Worm (Caenorhabditis elegans): ENCODE data around the gene asp-13.

The asp-13 gene

ce11 chrV:8609776-8610529 lies 33.0 kb downstream of the asp-13 start:
- TF ChIP-seq him-1 (tag; optimal IDR thresholded peaks at IDR 0.05) (no peak), W03F9.2 (tag; optimal IDR thresholded peaks at IDR 0.05) (no peak), dao-5 (tag; optimal IDR thresholded peaks at IDR 0.05) (no peak)

ce11 chrV:8608483-8608882 lies 34.5 kb downstream of the asp-13 start:
- no peak for TF ChIP-seq him-1 (tag; optimal IDR thresholded peaks at IDR 0.05)
- no peak for TF ChIP-seq W03F9.2 (tag; optimal IDR thresholded peaks at IDR 0.05)
- no peak for TF ChIP-seq dao-5 (tag; optimal IDR thresholded peaks at IDR 0.05)

ce11 chrV:8607353-8607850 lies 35.6 kb downstream of the asp-13 start, which contains the start of gene smk-1:
smk-1 (plus strand) TSS chrV:8607800.
- TF ChIP-seq W03F9.2 (tag; optimal IDR thresholded peaks at IDR 0.05) (no peak), him-1 (tag; optimal IDR thresholded peaks at IDR 0.05) (no peak), dao-5 (tag; optimal IDR thresholded peaks at IDR 0.05) (no peak)

- TF ChIP-seq him-1 (tag; optimal IDR thresholded peaks at IDR 0.05) = peak; percentile 81
- peak; percentile 94 for TF ChIP-seq W03F9.2 (tag; optimal IDR thresholded peaks at IDR 0.05)
- no peak for TF ChIP-seq dao-5 (tag; optimal IDR thresholded peaks at IDR 0.05)
Observed at ce11 chrV:8606099-8606696, 36.8 kb downstream of the asp-13 start, which contains the start of gene vps-60. vps-60 (minus strand) TSS chrV:8606128.

ce11 chrV:8603272-8603671 lies 39.7 kb downstream of the asp-13 start, which contains the start of gene F41E6.5:
F41E6.5 (plus strand) TSS chrV:8603480.
- no peak for TF ChIP-seq dao-5 (tag; optimal IDR thresholded peaks at IDR 0.05)
- TF ChIP-seq W03F9.2 (tag; optimal IDR thresholded peaks at IDR 0.05) = no peak
- no peak for TF ChIP-seq him-1 (tag; optimal IDR thresholded peaks at IDR 0.05)

ce11 chrV:8602638-8603037 lies 40.4 kb downstream of the asp-13 start, which contains the start of gene F41E6.15:
F41E6.15 (minus strand) TSS chrV:8602738.
- TF ChIP-seq dao-5 (tag; optimal IDR thresholded peaks at IDR 0.05) = no peak
- no peak for TF ChIP-seq W03F9.2 (tag; optimal IDR thresholded peaks at IDR 0.05)
- TF ChIP-seq him-1 (tag; optimal IDR thresholded peaks at IDR 0.05) = no peak

ce11 chrV:8601420-8601819 lies 41.6 kb downstream of the asp-13 start, which contains the start of gene F41E6.8:
F41E6.8 (minus strand) TSS chrV:8601520.
- TF ChIP-seq him-1 (tag; optimal IDR thresholded peaks at IDR 0.05) (no peak), W03F9.2 (tag; optimal IDR thresholded peaks at IDR 0.05) (no peak)

ce11 chrV:8599957-8600356 lies 43.0 kb downstream of the asp-13 start:
- TF ChIP-seq dao-5 (tag; optimal IDR thresholded peaks at IDR 0.05) (no peak), W03F9.2 (tag; optimal IDR thresholded peaks at IDR 0.05) (no peak), him-1 (tag; optimal IDR thresholded peaks at IDR 0.05) (no peak)

- no peak for TF ChIP-seq W03F9.2 (tag; optimal IDR thresholded peaks at IDR 0.05)
- TF ChIP-seq dao-5 (tag; optimal IDR thresholded peaks at IDR 0.05) = no peak
- no peak for TF ChIP-seq him-1 (tag; optimal IDR thresholded peaks at IDR 0.05)
Observed at ce11 chrV:8599192-8599591, 43.8 kb downstream of the asp-13 start, which contains the start of gene F41E6.7. F41E6.7 (minus strand) TSS chrV:8599292.

ce11 chrV:8594105-8594964 lies 48.7 kb downstream of the asp-13 start, which contains the start of gene tag-196:
tag-196 (plus strand) TSS chrV:8594914.
- TF ChIP-seq him-1 (tag; optimal IDR thresholded peaks at IDR 0.05) (no peak), W03F9.2 (tag; optimal IDR thresholded peaks at IDR 0.05) (no peak), dao-5 (tag; optimal IDR thresholded peaks at IDR 0.05) (no peak)

ce11 chrV:8592691-8593307 lies 50.2 kb downstream of the asp-13 start:
- no peak for TF ChIP-seq dao-5 (tag; optimal IDR thresholded peaks at IDR 0.05)
- TF ChIP-seq W03F9.2 (tag; optimal IDR thresholded peaks at IDR 0.05) = no peak
- TF ChIP-seq him-1 (tag; optimal IDR thresholded peaks at IDR 0.05) = no peak
